Worm (Caenorhabditis elegans) whole organism, young adult: ENCODE measurements around the gene gsy-1.

Experiments used
- B0336.3 ChIP-seq: fragments of 200-800 bp; sonication (Bioruptor generic); IDR thresholded peaks from 2 replicates; pipeline ENCODE4 v1.3.6; 2022; ENCODE audit warnings: missing genetic modification characterization, missing compliant biosample characterization
- C06A6.2 ChIP-seq: fragments of 200-800 bp; sonication (Bioruptor generic); conservative IDR thresholded peaks from 2 replicates; pipeline ENCODE4 v1.3.6; 2022; ENCODE audit warnings: missing genetic modification characterization, missing compliant biosample characterization
- C17E4.6 ChIP-seq: fragments of 200-800 bp; sonication (Bioruptor generic); IDR thresholded peaks from 2 replicates; pipeline ENCODE4 v1.3.6; 2022; ENCODE audit warnings: missing genetic modification reagents, missing genetic modification characterization, missing compliant biosample characterization
- F10E7.11 ChIP-seq: sonication (generic microtip); optimal IDR thresholded peaks from 2 replicates; lab custom pipeline; 2017; ENCODE audit warnings: mild to moderate bottlenecking, missing genetic modification characterization, moderate library complexity, missing compliant biosample characterization
- F22D6.2 ChIP-seq: sonication (generic microtip); optimal IDR thresholded peaks from 2 replicates; lab custom pipeline; 2016; ENCODE audit warnings: mild to moderate bottlenecking, missing genetic modification characterization, missing compliant biosample characterization
- F37B4.10 ChIP-seq: fragments of 200-800 bp; sonication (Bioruptor generic); IDR thresholded peaks from 2 replicates; pipeline ENCODE4 v1.3.6; 2022; ENCODE audit warnings: missing genetic modification characterization, missing compliant biosample characterization
- K12H6.12 ChIP-seq: fragments of 200-800 bp; sonication (Bioruptor generic); optimal IDR thresholded peaks from 2 replicates; lab custom pipeline; 2018; ENCODE audit warnings: mild to moderate bottlenecking, missing genetic modification characterization, missing compliant biosample characterization
- Y67H2A.10 ChIP-seq: fragments of 200-800 bp; sonication (Bioruptor generic); conservative IDR thresholded peaks from 2 replicates; pipeline ENCODE4 v1.3.6; 2022; ENCODE audit warnings: missing genetic modification reagents, missing genetic modification characterization, missing compliant biosample characterization
- aptf-3 ChIP-seq: fragments of 200-800 bp; sonication (Bioruptor generic); IDR thresholded peaks from 2 replicates; pipeline ENCODE4 v1.3.6; 2022; ENCODE audit warnings: missing genetic modification characterization, missing compliant biosample characterization
- atf-7 ChIP-seq: sonication (generic microtip); optimal IDR thresholded peaks from 2 replicates; lab custom pipeline; 2017; ENCODE audit warnings: mild to moderate bottlenecking, missing genetic modification characterization, missing compliant biosample characterization
- ccch-3 ChIP-seq: fragments of 200-800 bp; sonication (Bioruptor generic); optimal IDR thresholded peaks from 2 replicates; lab custom pipeline; 2018; ENCODE audit warnings: mild to moderate bottlenecking, missing genetic modification characterization, missing compliant biosample characterization
- ceh-27 ChIP-seq: fragments of 200-800 bp; sonication (Bioruptor generic); optimal IDR thresholded peaks from 2 replicates; lab custom pipeline; 2018; ENCODE audit warnings: mild to moderate bottlenecking, missing genetic modification characterization, moderate library complexity, missing compliant biosample characterization
- ceh-40 ChIP-seq: fragments of 200-800 bp; sonication (Bioruptor generic); IDR thresholded peaks from 2 replicates; pipeline ENCODE4 v1.3.6; 2022; ENCODE audit warnings: missing genetic modification characterization, missing compliant biosample characterization
- ceh-58 ChIP-seq: fragments of 200-800 bp; sonication (Bioruptor generic); IDR thresholded peaks from 2 replicates; pipeline ENCODE4 v1.3.6; 2022; ENCODE audit warnings: missing genetic modification characterization, missing compliant biosample characterization
- dpl-1 ChIP-seq: fragments of 150-350 bp; optimal IDR thresholded peaks from 2 replicates; lab custom pipeline; 2014; ENCODE audit warnings: missing biosample characterization, missing genetic modification reagents, missing genetic modification characterization
- efl-1 ChIP-seq: fragments of 150-350 bp; optimal IDR thresholded peaks from 2 replicates; lab custom pipeline; 2014; ENCODE audit warnings: missing biosample characterization, missing genetic modification reagents, missing genetic modification characterization
- ets-4 ChIP-seq: fragments of 200-800 bp; sonication (Bioruptor generic); optimal IDR thresholded peaks from 2 replicates; lab custom pipeline; 2018; ENCODE audit warnings: mild to moderate bottlenecking, missing genetic modification characterization, missing compliant biosample characterization
- gei-17 ChIP-seq: fragments of 200-800 bp; sonication (Bioruptor generic); optimal IDR thresholded peaks from 2 replicates; lab custom pipeline; 2018; ENCODE audit warnings: mild to moderate bottlenecking, missing genetic modification characterization, missing compliant biosample characterization
- hrde-1 ChIP-seq: sonication (generic microtip); optimal IDR thresholded peaks from 2 replicates; lab custom pipeline; 2016; ENCODE audit warnings: missing genetic modification characterization, mild to moderate bottlenecking, missing compliant biosample characterization, moderate library complexity, missing genotype, missing genetic modification reagents, borderline replicate concordance
- let-526 ChIP-seq: fragments of 200-800 bp; sonication (Bioruptor generic); IDR thresholded peaks from 2 replicates; pipeline ENCODE4 v1.3.6; 2022; ENCODE audit warnings: missing genetic modification reagents, missing genetic modification characterization, missing compliant biosample characterization
- lin-26 ChIP-seq: fragments of 200-800 bp; sonication (Bioruptor generic); IDR thresholded peaks from 2 replicates; pipeline ENCODE4 v1.3.6; 2022; ENCODE audit warnings: missing genetic modification reagents, missing genetic modification characterization, missing compliant biosample characterization
- lir-1 ChIP-seq: fragments of 200-800 bp; sonication (Bioruptor generic); conservative IDR thresholded peaks from 2 replicates; pipeline ENCODE4 v1.3.6; 2022; ENCODE audit warnings: missing genetic modification reagents, missing genetic modification characterization, missing compliant biosample characterization
- lsl-1 ChIP-seq: fragments of 200-800 bp; sonication (Bioruptor generic); optimal IDR thresholded peaks from 2 replicates; lab custom pipeline; 2018; ENCODE audit warnings: mild to moderate bottlenecking, missing genetic modification characterization, moderate library complexity, missing compliant biosample characterization
- lsy-27 ChIP-seq: sonication (generic microtip); optimal IDR thresholded peaks from 2 replicates; lab custom pipeline; 2017; ENCODE audit warnings: missing genetic modification characterization, mild to moderate bottlenecking, missing compliant biosample characterization, antibody characterized with exemption, missing genotype, borderline replicate concordance; ENCODE audit not compliant: insufficient read depth
- madf-3 ChIP-seq: fragments of 200-800 bp; sonication (Bioruptor generic); IDR thresholded peaks from 2 replicates; pipeline ENCODE4 v1.3.6; 2022; ENCODE audit warnings: missing genetic modification reagents, missing genetic modification characterization, missing compliant biosample characterization
- madf-6 ChIP-seq: fragments of 200-800 bp; sonication (Bioruptor generic); IDR thresholded peaks from 2 replicates; pipeline ENCODE4 v1.3.6; 2022; ENCODE audit warnings: missing genetic modification reagents, missing genetic modification characterization, missing compliant biosample characterization
- madf-8 ChIP-seq: fragments of 200-800 bp; sonication (Bioruptor generic); conservative IDR thresholded peaks from 2 replicates; pipeline ENCODE4 v1.3.6; 2022; ENCODE audit warnings: missing genetic modification reagents, missing genetic modification characterization, missing compliant biosample characterization
- mxl-1 ChIP-seq: sonication (generic microtip); optimal IDR thresholded peaks from 2 replicates; lab custom pipeline; 2016; ENCODE audit warnings: missing genetic modification characterization, missing compliant biosample characterization
- nhr-80 ChIP-seq: sonication (generic microtip); optimal IDR thresholded peaks from 2 replicates; lab custom pipeline; 2016; ENCODE audit warnings: missing genetic modification characterization, missing compliant biosample characterization
- pbrm-1 ChIP-seq: fragments of 200-800 bp; sonication (Bioruptor generic); IDR thresholded peaks from 2 replicates; pipeline ENCODE4 v1.3.6; 2022; ENCODE audit warnings: missing genetic modification reagents, missing genetic modification characterization, missing compliant biosample characterization
- pha-4 ChIP-seq: fragments of 150-350 bp; sonication (generic microtip); optimal IDR thresholded peaks from 2 replicates; lab custom pipeline; 2014; ENCODE audit warnings: missing biosample characterization, missing genetic modification reagents, missing genetic modification characterization
- rpc-1 ChIP-seq, 2 experiments: fragments of 150-350 bp in 1 of 2; sonication (generic microtip) in 1 of 2; optimal IDR thresholded peaks; 2 replicates each; lab custom pipeline; 2014 to 2018; ENCODE audit warnings: missing biosample characterization in 1 of 2, missing genetic modification characterization in 1 of 2, missing genetic modification reagents in 1 of 2, missing genotype in 1 of 2
- snpc-1.1 ChIP-seq: sonication (generic microtip); optimal IDR thresholded peaks from 2 replicates; lab custom pipeline; 2017; ENCODE audit warnings: missing genetic modification characterization, mild to moderate bottlenecking, missing compliant biosample characterization, antibody characterized with exemption, moderate library complexity, missing genotype, missing genetic modification reagents; ENCODE audit not compliant: insufficient read depth
- sptf-2 ChIP-seq: fragments of 200-800 bp; sonication (Bioruptor generic); optimal IDR thresholded peaks from 2 replicates; lab custom pipeline; 2018; ENCODE audit warnings: mild to moderate bottlenecking, missing genetic modification characterization, missing compliant biosample characterization
- tbp1 ChIP-seq: fragments of 200-800 bp; sonication (Bioruptor generic); optimal IDR thresholded peaks from 2 replicates; lab custom pipeline; 2018; ENCODE audit warnings: mild to moderate bottlenecking, missing genetic modification characterization, missing compliant biosample characterization
- unc-130 ChIP-seq: sonication (generic microtip); optimal IDR thresholded peaks from 2 replicates; lab custom pipeline; 2016; ENCODE audit warnings: missing genetic modification reagents, missing genetic modification characterization, missing compliant biosample characterization
- zfh-2 ChIP-seq: fragments of 200-800 bp; sonication (Bioruptor generic); conservative IDR thresholded peaks from 2 replicates; pipeline ENCODE4 v1.3.6; 2022; ENCODE audit warnings: missing genetic modification reagents, missing genetic modification characterization, missing compliant biosample characterization
- zim-3 ChIP-seq: sonication (generic microtip); optimal IDR thresholded peaks from 2 replicates; lab custom pipeline; 2017; ENCODE audit warnings: mild to moderate bottlenecking, missing genetic modification characterization, moderate library complexity, missing compliant biosample characterization
- ztf-28 ChIP-seq: fragments of 200-800 bp; sonication (Bioruptor generic); IDR thresholded peaks from 2 replicates; pipeline ENCODE4 v1.3.6; 2022; ENCODE audit warnings: missing genetic modification reagents, missing genetic modification characterization, missing compliant biosample characterization

gsy-1 gene

DNA sequence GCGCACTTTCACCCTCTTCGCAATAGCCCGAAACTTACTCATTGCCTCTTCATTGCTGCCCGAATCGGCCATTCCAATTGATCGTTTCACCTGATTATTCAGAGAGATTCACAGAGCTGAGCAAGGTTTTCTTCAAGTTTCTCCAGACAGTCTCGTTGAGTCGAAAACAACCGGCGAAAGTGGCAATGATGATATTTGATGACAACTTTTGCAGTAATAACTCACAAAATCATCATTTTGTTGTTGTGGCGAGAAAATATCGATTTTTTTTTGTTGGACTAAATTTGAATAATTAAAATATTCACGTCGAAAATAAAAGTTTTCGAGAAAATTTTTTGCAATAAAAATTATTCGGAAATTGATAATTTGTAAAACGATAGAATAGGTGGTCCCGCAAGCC, 12.3 kb downstream of the gsy-1 start, which contains the start of gene snf-5:
Gene snf-5, minus strand, starts transcription at position 182 of the 400 bp plus-strand sequence.
- TF ChIP-seq lsy-27 (tag; lab: Kevin White, UChicago) (no peak), B0336.3 (GFP tag; lab: Robert Waterston, UW) (no peak), unc-130 (no peak), zfh-2 (GFP tag; lab: Robert Waterston, UW) (no peak), snpc-1.1 (tag; lab: Kevin White, UChicago) (no peak), rpc-1 (optimal IDR thresholded peaks at IDR 0.05; lab: Kevin White, UChicago) (no peak), rpc-1 (tag; optimal IDR thresholded peaks at IDR 0.05; lab: Kevin White, UChicago) (no peak), ceh-27 (GFP tag; lab: Kevin White, UChicago) (no peak), ceh-40 (no peak), madf-6 (GFP tag; lab: Robert Waterston, UW) (no peak), ztf-28 (GFP tag; lab: Robert Waterston, UW) (no peak), pha-4 (tag; lab: Kevin White, UChicago) (no peak), madf-3 (no peak), F37B4.10 (GFP tag; lab: Robert Waterston, UW) (no peak), C06A6.2 (no peak), atf-7 (tag; lab: Kevin White, UChicago) (no peak), hrde-1 (no peak), ccch-3 (GFP tag; lab: Kevin White, UChicago) (no peak), K12H6.12 (no peak), let-526 (GFP tag; lab: Robert Waterston, UW) (no peak), Y67H2A.10 (GFP tag; lab: Robert Waterston, UW) (no peak)

DNA sequence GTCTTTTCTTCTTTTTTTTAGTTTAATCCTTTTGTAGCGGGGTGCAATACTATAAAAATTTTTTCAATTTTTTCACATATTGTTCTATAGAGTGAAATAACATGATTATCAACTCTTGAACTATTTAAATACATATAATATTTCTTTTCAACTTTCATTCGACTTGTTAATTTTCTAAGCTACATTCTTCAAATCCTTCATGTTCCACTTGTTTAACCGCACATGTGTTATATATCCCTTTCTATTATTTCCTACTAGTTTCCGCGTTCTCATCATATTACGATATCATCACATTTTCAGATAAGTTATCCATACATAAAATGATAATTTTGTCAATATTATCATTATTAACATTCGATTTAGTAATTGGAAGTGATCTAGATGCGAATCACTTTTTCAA, 22.0 kb downstream of the gsy-1 start, which contains the start of gene Y46G5A.29:
Gene Y46G5A.29, plus strand, starts transcription at position 301 of the 400 bp plus-strand sequence.
- TF ChIP-seq lsl-1: no peak
- no peak for TF ChIP-seq snpc-1.1 (tag; lab: Kevin White, UChicago)
- no peak for TF ChIP-seq lir-1
- TF ChIP-seq F22D6.2 (tag; lab: Kevin White, UChicago): no peak
- TF ChIP-seq efl-1 (GFP tag; lab: Kevin White, UChicago): no peak
- no peak for TF ChIP-seq F10E7.11 (tag; lab: Kevin White, UChicago)
- no peak for TF ChIP-seq aptf-3 (GFP tag; lab: Robert Waterston, UW)
- no peak for TF ChIP-seq ets-4
- no peak for TF ChIP-seq dpl-1
- no peak for TF ChIP-seq tbp1 (GFP tag; lab: Kevin White, UChicago)
- TF ChIP-seq pbrm-1 (GFP tag; lab: Robert Waterston, UW): no peak
- TF ChIP-seq, all 124 proteins: peak for 0

DNA sequence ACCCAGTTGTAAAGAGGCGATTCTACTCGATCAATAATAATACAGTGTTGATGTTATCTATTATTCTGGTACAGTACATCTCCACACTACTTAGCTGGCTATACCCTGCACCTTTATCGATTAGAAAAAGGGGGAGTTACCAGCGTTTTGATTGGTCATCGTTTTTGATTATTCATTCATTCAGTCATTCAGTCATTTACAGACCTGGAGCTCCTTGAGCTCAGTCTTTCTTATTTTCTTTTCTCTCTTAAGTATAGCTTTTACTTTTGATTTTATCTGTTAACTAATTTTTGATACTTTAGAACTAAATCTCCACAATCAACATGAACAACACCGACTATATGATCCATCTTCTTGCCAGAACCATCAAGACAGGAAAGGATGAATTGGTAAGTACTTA, 27.8 kb downstream of the gsy-1 start, which contains the start of gene Y46G5A.28:
Gene Y46G5A.28, plus strand, starts transcription at position 301 of the 400 bp plus-strand sequence.
- TF ChIP-seq F37B4.10 (GFP tag; lab: Robert Waterston, UW) (no peak), zim-3 (tag; lab: Kevin White, UChicago) (no peak), sptf-2 (GFP tag; lab: Kevin White, UChicago) (no peak), gei-17 (GFP tag; lab: Kevin White, UChicago) (no peak), nhr-80 (tag; lab: Kevin White, UChicago) (no peak), Y67H2A.10 (GFP tag; lab: Robert Waterston, UW) (no peak), zfh-2 (GFP tag; lab: Robert Waterston, UW) (no peak), mxl-1 (tag; lab: Kevin White, UChicago) (no peak), C17E4.6 (GFP tag; lab: Robert Waterston, UW) (no peak), madf-8 (no peak), lin-26 (GFP tag; lab: Robert Waterston, UW) (no peak), madf-6 (GFP tag; lab: Robert Waterston, UW) (no peak), lsy-27 (tag; lab: Kevin White, UChicago) (no peak), ceh-58 (GFP tag; lab: Robert Waterston, UW) (no peak)
